Worm (Caenorhabditis elegans): ENCODE results near the gene cyp-29A2.

DNA sequence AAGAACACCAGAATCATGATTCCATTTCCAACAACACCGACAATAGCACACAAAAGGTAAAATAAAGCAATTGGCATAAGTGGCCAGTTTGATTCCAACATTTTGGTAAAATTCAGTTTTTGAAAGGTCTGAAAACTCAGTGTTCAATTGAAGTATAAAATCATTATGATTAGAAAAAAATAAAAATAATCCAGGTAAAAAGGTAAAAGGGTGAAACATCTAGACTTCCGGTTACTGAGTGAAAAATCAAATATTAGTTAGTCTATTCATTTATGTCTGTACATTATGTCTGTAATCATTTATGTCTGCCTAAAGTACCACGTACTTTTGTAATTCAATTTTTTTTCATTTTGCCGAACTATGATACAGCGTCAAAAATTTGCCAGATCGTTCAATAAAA, 37.6 kb downstream of the cyp-29A2 start, which contains the start of gene srsx-31:
- no peak for TF ChIP-seq elt-2 (tag; optimal IDR thresholded peaks at IDR 0.05)
- no peak for TF ChIP-seq zip-4 (GFP tag; optimal IDR thresholded peaks at IDR 0.05)
- TF ChIP-seq snpc-4 (tag; optimal IDR thresholded peaks at IDR 0.05): no peak
- TF ChIP-seq dpl-1 (GFP tag; optimal IDR thresholded peaks at IDR 0.05): no peak
- TF ChIP-seq lsy-2 (tag; optimal IDR thresholded peaks at IDR 0.05): no peak
- no peak for TF ChIP-seq fkh-10 (GFP tag; optimal IDR thresholded peaks at IDR 0.05)
- TF ChIP-seq ceh-88 (GFP tag; IDR thresholded peaks at IDR 0.05): no peak
- no peak for TF ChIP-seq lin-35 (GFP tag; optimal IDR thresholded peaks at IDR 0.05)
- no peak for TF ChIP-seq nhr-237 (tag; optimal IDR thresholded peaks at IDR 0.05)
- TF ChIP-seq pqm-1 (tag; optimal IDR thresholded peaks at IDR 0.05): no peak
- no peak for TF ChIP-seq skn-1 (tag; optimal IDR thresholded peaks at IDR 0.05)
- TF ChIP-seq ama-1 (optimal IDR thresholded peaks at IDR 0.05): no peak
- TF ChIP-seq ceh-82 (tag; optimal IDR thresholded peaks at IDR 0.05): no peak
- no peak for TF ChIP-seq nhr-90 (tag; optimal IDR thresholded peaks at IDR 0.05; ENCODE audit: poor library complexity)
